Worm (Caenorhabditis elegans): ENCODE measurements around the gene fbxa-192.

DNA sequence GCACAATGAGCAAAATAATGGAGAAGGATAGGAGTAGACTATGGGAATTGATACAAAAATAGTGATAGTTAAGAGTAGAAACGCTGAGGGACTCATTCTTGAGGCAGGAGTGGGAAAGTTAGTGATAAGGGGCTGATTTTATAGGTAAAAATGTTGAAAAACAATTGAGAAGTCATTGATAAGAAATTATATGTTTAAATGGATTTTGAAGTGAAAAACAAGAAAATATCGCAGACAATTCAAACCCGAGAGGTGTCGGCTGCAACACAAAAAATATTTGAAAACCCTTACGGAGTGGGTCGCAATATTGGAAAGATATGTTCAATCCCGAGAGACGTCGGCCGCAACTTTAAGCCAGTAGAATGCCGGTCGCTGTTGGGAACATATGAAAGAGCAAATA, 46.4 kb upstream of the fbxa-192 start, which contains the start of gene spp-29:
- TF ChIP-seq zip-4 (GFP tag; optimal IDR thresholded peaks at IDR 0.05) (no peak), mab-9 (GFP tag; IDR thresholded peaks at IDR 0.05) (no peak), blmp-1 (tag; optimal IDR thresholded peaks at IDR 0.05) (no peak), C16A3.4 (tag; optimal IDR thresholded peaks at IDR 0.05) (no peak), hlh-4 (tag; optimal IDR thresholded peaks at IDR 0.05) (no peak), nhr-77 (tag; optimal IDR thresholded peaks at IDR 0.05) (no peak), elt-2 (tag; optimal IDR thresholded peaks at IDR 0.05) (no peak), ztf-4 (tag; optimal IDR thresholded peaks at IDR 0.05) (no peak), unc-130 (tag; optimal IDR thresholded peaks at IDR 0.05) (no peak), nhr-90 (tag; optimal IDR thresholded peaks at IDR 0.05; ENCODE audit: poor library complexity) (no peak), jun-1 (tag; optimal IDR thresholded peaks at IDR 0.05) (no peak)

Measured in whole organism, L1 larva.